Fruit fly (Drosophila melanogaster) whole organism, embryonic: ENCODE measurements around the gene Traf4.
A peak's percentile ranks its signal among the peaks of the same experiment; 100 is the strongest.

ENCODE experiments used
- Blimp-1 ChIP-seq: fragments of 200-800 bp; sonication (Bioruptor generic); optimal IDR thresholded peaks from 3 replicates; lab custom pipeline; 2018; ENCODE audit warnings: missing biosample characterization, missing genetic modification characterization, mild to moderate bottlenecking, moderate library complexity, missing genetic modification reagents
- CG10267 ChIP-seq: fragments of 200-800 bp; sonication (Bioruptor generic); optimal IDR thresholded peaks from 2 replicates; lab custom pipeline; 2018; ENCODE audit warnings: missing biosample characterization, mild to moderate bottlenecking, missing genetic modification characterization, moderate library complexity
- CG10979 ChIP-seq: fragments of 200-800 bp; sonication (Bioruptor generic); optimal IDR thresholded peaks from 2 replicates; lab custom pipeline; 2018; ENCODE audit warnings: missing biosample characterization, mild to moderate bottlenecking, missing genetic modification characterization, moderate library complexity
- CG11456 ChIP-seq: fragments of 200-800 bp; sonication (Bioruptor generic); IDR thresholded peaks from 3 replicates; pipeline ENCODE4 v1.3.6; 2022; ENCODE audit warnings: missing biosample characterization, missing genetic modification characterization
- CG12769 ChIP-seq: fragments of 200-800 bp; sonication (Bioruptor generic); optimal IDR thresholded peaks from 2 replicates; lab custom pipeline; 2019; ENCODE audit warnings: missing biosample characterization, mild to moderate bottlenecking, missing genetic modification characterization, moderate library complexity
- CG14710 ChIP-seq: fragments of 200-800 bp; sonication (Bioruptor generic); optimal IDR thresholded peaks from 3 replicates; lab custom pipeline; 2019; ENCODE audit warnings: missing biosample characterization, mild to moderate bottlenecking, missing genetic modification characterization, moderate library complexity
- CG15479 ChIP-seq: fragments of 200-800 bp; sonication (Bioruptor generic); optimal IDR thresholded peaks from 3 replicates; lab custom pipeline; 2019; ENCODE audit warnings: missing biosample characterization, mild to moderate bottlenecking, missing genetic modification characterization, moderate library complexity
- CG15696 ChIP-seq: fragments of 200-800 bp; sonication (Bioruptor generic); optimal IDR thresholded peaks from 2 replicates; lab custom pipeline; 2019; ENCODE audit warnings: missing biosample characterization, mild to moderate bottlenecking, missing genetic modification characterization, moderate library complexity
- CG1603 ChIP-seq: fragments of 200-800 bp; sonication (Bioruptor generic); optimal IDR thresholded peaks from 2 replicates; lab custom pipeline; 2019; ENCODE audit warnings: missing biosample characterization, mild to moderate bottlenecking, missing genetic modification characterization, moderate library complexity
- CG17829 ChIP-seq: fragments of 200-800 bp; optimal IDR thresholded peaks from 2 replicates; lab custom pipeline; 2019; ENCODE audit warnings: missing biosample characterization, mild to moderate bottlenecking, missing genetic modification characterization, moderate library complexity
- CG2202 ChIP-seq: fragments of 200-800 bp; sonication (Bioruptor generic); optimal IDR thresholded peaks from 2 replicates; lab custom pipeline; 2018; ENCODE audit warnings: missing biosample characterization, mild to moderate bottlenecking, missing genetic modification characterization
- CG2712 ChIP-seq: fragments of 200-800 bp; optimal IDR thresholded peaks from 3 replicates; lab custom pipeline; 2019; ENCODE audit warnings: missing biosample characterization, mild to moderate bottlenecking, missing genetic modification characterization, moderate library complexity
- CG2875 ChIP-seq: fragments of 200-800 bp; sonication (Bioruptor generic); optimal IDR thresholded peaks from 2 replicates; lab custom pipeline; 2017; ENCODE audit warnings: missing biosample characterization, mild to moderate bottlenecking, missing genetic modification characterization, missing genetic modification reagents
- CG31441 ChIP-seq: fragments of 200-800 bp; sonication (Bioruptor generic); IDR thresholded peaks from 2 replicates; pipeline ENCODE4 v1.3.6; 2022; ENCODE audit warnings: missing biosample characterization, missing genetic modification characterization
- CG33557 ChIP-seq: fragments of 200-800 bp; sonication (Bioruptor generic); optimal IDR thresholded peaks from 2 replicates; lab custom pipeline; 2019; ENCODE audit warnings: missing biosample characterization, mild to moderate bottlenecking, missing genetic modification characterization, moderate library complexity
- CG3726 ChIP-seq: fragments of 200-800 bp; sonication (Bioruptor generic); IDR thresholded peaks from 3 replicates; pipeline ENCODE4, ENCODE4 v1.3.6; 2022; ENCODE audit warnings: missing biosample characterization, missing genetic modification characterization
- CG6689 ChIP-seq: fragments of 200-800 bp; sonication (Bioruptor generic); IDR thresholded peaks from 2 replicates; pipeline ENCODE4 v1.3.6; 2022; ENCODE audit warnings: missing biosample characterization, missing genetic modification characterization
- CG6813 ChIP-seq: fragments of 200-800 bp; sonication (Bioruptor generic); optimal IDR thresholded peaks from 2 replicates; lab custom pipeline; 2017; ENCODE audit warnings: missing biosample characterization, missing genetic modification characterization, mild to moderate bottlenecking, moderate library complexity, missing genetic modification reagents
- CG7556 ChIP-seq: fragments of 200-800 bp; sonication (Bioruptor generic); optimal IDR thresholded peaks from 2 replicates; lab custom pipeline; 2017; ENCODE audit warnings: missing biosample characterization, mild to moderate bottlenecking, missing genetic modification characterization
- CG7745 ChIP-seq: fragments of 200-800 bp; sonication (Bioruptor generic); optimal IDR thresholded peaks from 2 replicates; lab custom pipeline; 2018; ENCODE audit warnings: missing biosample characterization, mild to moderate bottlenecking, missing genetic modification characterization, moderate library complexity
- CG8388 ChIP-seq: fragments of 200-800 bp; sonication (Bioruptor generic); optimal IDR thresholded peaks from 2 replicates; lab custom pipeline; 2019; ENCODE audit warnings: missing biosample characterization, mild to moderate bottlenecking, missing genetic modification characterization, moderate library complexity
- CG8765 ChIP-seq: fragments of 200-800 bp; sonication (Bioruptor generic); IDR thresholded peaks from 2 replicates; pipeline ENCODE4 v1.3.6; 2022; ENCODE audit warnings: missing biosample characterization, missing genetic modification characterization
- CG8924 ChIP-seq: fragments of 200-800 bp; optimal IDR thresholded peaks from 3 replicates; lab custom pipeline; 2019; ENCODE audit warnings: missing biosample characterization, mild to moderate bottlenecking, missing genetic modification characterization, moderate library complexity
- CG9215 ChIP-seq: fragments of 200-800 bp; sonication (Bioruptor generic); IDR thresholded peaks from 2 replicates; pipeline ENCODE4 v1.3.6; 2022; ENCODE audit warnings: missing biosample characterization, missing genetic modification characterization
- CG9727 ChIP-seq: fragments of 200-800 bp; sonication (Bioruptor generic); optimal IDR thresholded peaks from 3 replicates; lab custom pipeline; 2017; ENCODE audit warnings: missing biosample characterization, mild to moderate bottlenecking, missing genetic modification characterization
- CG9817 ChIP-seq: fragments of 200-800 bp; sonication (Bioruptor generic); optimal IDR thresholded peaks from 2 replicates; lab custom pipeline; 2018; ENCODE audit warnings: missing biosample characterization, mild to moderate bottlenecking, missing genetic modification characterization, moderate library complexity
- CrebB ChIP-seq: fragments of 200-800 bp; sonication (Bioruptor generic); optimal IDR thresholded peaks from 3 replicates; lab custom pipeline; 2018; ENCODE audit warnings: missing biosample characterization, mild to moderate bottlenecking, missing genetic modification characterization
- D19A ChIP-seq: fragments of 200-800 bp; optimal IDR thresholded peaks from 3 replicates; lab custom pipeline; 2019; ENCODE audit warnings: missing biosample characterization, mild to moderate bottlenecking, missing genetic modification characterization, moderate library complexity
- HLHmδ ChIP-seq: fragments of 200-800 bp; sonication (Bioruptor generic); optimal IDR thresholded peaks from 2 replicates; lab custom pipeline; 2018; ENCODE audit warnings: missing biosample characterization, mild to moderate bottlenecking, missing genetic modification characterization, moderate library complexity
- Hr78 ChIP-seq, 2 experiments: fragments of 200-800 bp in 1 of 2; fragments of >200 bp in 1 of 2; sonication (Bioruptor generic) in 1 of 2; optimal IDR thresholded peaks; 2 replicates each; lab custom pipeline; 2017 to 2019; ENCODE audit warnings: missing biosample characterization in 2 of 2, missing genetic modification characterization in 2 of 2, mild to moderate bottlenecking in 1 of 2, moderate library complexity in 1 of 2
- Lhr ChIP-seq: fragments of 200-800 bp; sonication (Bioruptor generic); optimal IDR thresholded peaks from 3 replicates; lab custom pipeline; 2017; ENCODE audit warnings: mild to moderate bottlenecking, missing biosample characterization, missing genetic modification reagents, missing genetic modification characterization
- Mes4 ChIP-seq: fragments of 200-800 bp; sonication (Bioruptor generic); optimal IDR thresholded peaks from 2 replicates; lab custom pipeline; 2016; ENCODE audit warnings: missing biosample characterization, missing genetic modification characterization
- Nf-YB ChIP-seq: fragments of 200-800 bp; sonication (Bioruptor generic); optimal IDR thresholded peaks from 3 replicates; lab custom pipeline; 2019; ENCODE audit warnings: missing biosample characterization, mild to moderate bottlenecking, missing genetic modification characterization, moderate library complexity
- Nf-YC ChIP-seq: fragments of 200-800 bp; optimal IDR thresholded peaks from 3 replicates; lab custom pipeline; 2019; ENCODE audit warnings: missing biosample characterization, mild to moderate bottlenecking, missing genetic modification characterization, moderate library complexity
- Xbp1 ChIP-seq: fragments of 200-800 bp; sonication (Bioruptor generic); optimal IDR thresholded peaks from 3 replicates; lab custom pipeline; 2016; ENCODE audit warnings: missing biosample characterization, mild to moderate bottlenecking, missing genetic modification characterization
- Xrp1 ChIP-seq: fragments of 200-800 bp; sonication (Bioruptor generic); IDR thresholded peaks from 2 replicates; pipeline ENCODE4 v1.3.6; 2022; ENCODE audit warnings: missing biosample characterization, missing genetic modification characterization
- ac ChIP-seq: fragments of 200-800 bp; sonication (Bioruptor generic); optimal IDR thresholded peaks from 3 replicates; lab custom pipeline; 2017; ENCODE audit warnings: missing biosample characterization, mild to moderate bottlenecking, missing genetic modification characterization
- bowl ChIP-seq: fragments of 200-800 bp; sonication (Bioruptor generic); IDR thresholded peaks from 2 replicates; pipeline ENCODE4 v1.3.6; 2022; ENCODE audit warnings: missing biosample characterization, missing genetic modification characterization
- cad ChIP-seq: fragments of >200 bp; optimal IDR thresholded peaks from 2 replicates; lab custom pipeline; 2017; ENCODE audit warnings: missing biosample characterization, missing genetic modification characterization
- dmrt11E ChIP-seq: fragments of 200-800 bp; sonication (Bioruptor generic); optimal IDR thresholded peaks from 3 replicates; lab custom pipeline; 2018; ENCODE audit warnings: missing biosample characterization, mild to moderate bottlenecking, missing genetic modification characterization, moderate library complexity
- dysf ChIP-seq: fragments of 200-800 bp; sonication (Bioruptor generic); IDR thresholded peaks from 3 replicates; pipeline ENCODE4 v1.3.6; 2022; ENCODE audit warnings: missing biosample characterization, missing genetic modification characterization
- gsb-n ChIP-seq: fragments of 200-800 bp; sonication (Bioruptor generic); optimal IDR thresholded peaks from 3 replicates; lab custom pipeline; 2018; ENCODE audit warnings: missing biosample characterization, mild to moderate bottlenecking, missing genetic modification characterization
- lola ChIP-seq, 3 experiments: fragments of >200 bp in 2 of 3; fragments of 200-800 bp in 1 of 3; sonication (Bioruptor generic) in 1 of 3; optimal IDR thresholded peaks; 2 replicates each; lab custom pipeline; 2017 to 2019; ENCODE audit warnings: missing biosample characterization in 3 of 3, missing genetic modification characterization in 3 of 3, mild to moderate bottlenecking in 1 of 3, moderate library complexity in 1 of 3
- mirr ChIP-seq: fragments of 200-800 bp; sonication (Bioruptor generic); optimal IDR thresholded peaks from 3 replicates; lab custom pipeline; 2018; ENCODE audit warnings: missing biosample characterization, mild to moderate bottlenecking, missing genetic modification characterization
- oc ChIP-seq: fragments of 200-800 bp; sonication (Bioruptor generic); optimal IDR thresholded peaks from 2 replicates; lab custom pipeline; 2018; ENCODE audit warnings: missing biosample characterization, mild to moderate bottlenecking, missing genetic modification characterization, moderate library complexity
- org-1 ChIP-seq: fragments of 200-800 bp; sonication (Bioruptor generic); optimal IDR thresholded peaks from 2 replicates; lab custom pipeline; 2017; ENCODE audit warnings: missing biosample characterization, missing genetic modification characterization
- rib ChIP-seq: fragments of 200-800 bp; sonication (Bioruptor generic); IDR thresholded peaks from 2 replicates; pipeline ENCODE4 v1.3.6; 2022; ENCODE audit warnings: missing biosample characterization, missing genetic modification characterization
- sens ChIP-seq: fragments of 200-800 bp; sonication (Bioruptor generic); peaks from one replicate; lab custom pipeline; 2016; ENCODE audit warnings: missing biosample characterization, missing genetic modification characterization
- unpg ChIP-seq: fragments of 200-800 bp; sonication (Bioruptor generic); optimal IDR thresholded peaks from 3 replicates; lab custom pipeline; 2018; ENCODE audit warnings: missing biosample characterization, mild to moderate bottlenecking, missing genetic modification characterization, moderate library complexity
- zfh1 ChIP-seq: fragments of 200-800 bp; sonication (Bioruptor generic); IDR thresholded peaks from 3 replicates; pipeline ENCODE4 v1.3.6; 2022; ENCODE audit warnings: missing biosample characterization, missing genetic modification characterization

Traf4 gene

DNA sequence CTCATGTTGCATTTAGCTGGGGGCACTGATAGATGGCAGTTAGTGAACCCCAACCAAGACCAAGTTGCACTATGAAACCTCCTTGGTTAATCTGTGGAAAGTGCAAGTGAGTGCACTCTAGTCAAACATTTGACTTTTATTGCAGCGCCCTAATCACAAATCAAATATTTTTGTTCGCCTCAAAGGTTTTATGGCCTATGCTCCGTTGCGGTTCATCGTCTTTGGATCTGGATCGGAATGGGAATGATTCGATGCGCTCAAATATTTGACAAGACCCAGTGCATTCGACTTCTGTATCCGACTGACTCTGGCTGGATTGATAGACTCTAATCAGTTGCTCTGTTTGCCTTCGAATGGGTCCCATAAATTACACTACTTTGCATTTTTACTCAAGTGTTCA is 3.2 kb downstream of the Traf4 start:
- TF ChIP-seq CG3726 (GFP tag; lab: Robert Waterston, UW) (no peak), Xbp1 (GFP tag; lab: Kevin White, UChicago) (no peak), org-1 (GFP tag; lab: Kevin White, UChicago) (peak; percentile 15), CrebB (tag; lab: Kevin White, UChicago) (no peak), cad (peak; percentile 38), CG31441 (GFP tag; lab: Robert Waterston, UW) (0 out of 2 replicates have a peak, but pooled peaks have one; percentile 24), Hr78 (GFP tag; optimal IDR thresholded peaks at IDR 0.05; lab: Kevin White, UChicago) (peak in 1 of 2 experiments; percentile 74), oc (tag; lab: Kevin White, UChicago) (peak; percentile 15), CG2202 (tag; lab: Kevin White, UChicago) (peak; percentile 50), CG1603 (peak; percentile 44), CG15479 (GFP tag; lab: Kevin White, UChicago) (peak; percentile 49), CG9215 (GFP tag; lab: Robert Waterston, UW) (no peak), lola (GFP tag; optimal IDR thresholded peaks at IDR 0.05; lab: Kevin White, UChicago) (peak in 1 of 3 experiments; percentile 41), Blimp-1 (GFP tag; lab: Kevin White, UChicago) (peak; percentile 44), rib (no peak), CG7556 (GFP tag; lab: Kevin White, UChicago) (no peak), unpg (peak; percentile 0), CG10979 (tag; lab: Kevin White, UChicago) (peak; percentile 14), Nf-YB (GFP tag; lab: Kevin White, UChicago) (peak; percentile 5), CG8388 (GFP tag; lab: Kevin White, UChicago) (no peak), CG15696 (peak; percentile 55), gsb-n (peak; percentile 73), CG6689 (GFP tag; lab: Robert Waterston, UW) (no peak), CG8765 (GFP tag; lab: Robert Waterston, UW) (no peak), CG17829 (tag; lab: Kevin White, UChicago) (no peak), mirr (GFP tag; lab: Kevin White, UChicago) (no peak), CG2712 (tag; lab: Kevin White, UChicago) (peak; percentile 15), CG12769 (tag; lab: Kevin White, UChicago) (no peak), dysf (no peak), Xrp1 (GFP tag; lab: Robert Waterston, UW) (peak; percentile 43; the same call in 1 of the 2 replicates), bowl (GFP tag; lab: Robert Waterston, UW) (no peak), CG8924 (tag; lab: Kevin White, UChicago) (peak; percentile 7), dmrt11E (tag; lab: Kevin White, UChicago) (peak; percentile 23), CG11456 (GFP tag; lab: Robert Waterston, UW) (no peak), ac (peak; percentile 50), Mes4 (GFP tag; lab: Kevin White, UChicago) (no peak), CG9817 (tag; lab: Kevin White, UChicago) (no peak), Lhr (GFP tag; lab: Kevin White, UChicago) (peak; percentile 1), CG7745 (tag; lab: Kevin White, UChicago) (peak; percentile 18), CG33557 (GFP tag; lab: Kevin White, UChicago) (peak; percentile 54), CG9727 (GFP tag; lab: Kevin White, UChicago) (peak; percentile 38), HLHmδ (GFP tag; lab: Kevin White, UChicago) (peak; percentile 40), CG10267 (no peak), Nf-YC (tag; lab: Kevin White, UChicago) (no peak), CG6813 (GFP tag; lab: Kevin White, UChicago) (peak; percentile 44), D19A (peak; percentile 37), CG14710 (tag; lab: Kevin White, UChicago) (peak; percentile 8), sens (GFP tag; lab: Kevin White, UChicago) (peak; percentile 76), CG2875 (peak; percentile 25), zfh1 (GFP tag; lab: Robert Waterston, UW) (no peak)
